Worm (Caenorhabditis elegans) whole organism, midembryonic: Measurements from ENCODE around the gene C15F1.5.
"Not testable (repeated sequence)": the region's sequence is repeated elsewhere in the genome, so short reads cannot be mapped to it uniquely, and the experiment has no call there.

Experiments
- T22C8.4 ChIP-seq: fragments of 200-800 bp; sonication (Bioruptor generic); IDR thresholded peaks from 2 replicates; pipeline ENCODE4 v1.3.6; 2022; ENCODE audit warnings: missing genetic modification characterization, missing compliant biosample characterization
- cog-1 ChIP-seq: sonication (generic microtip); optimal IDR thresholded peaks from 2 replicates; lab custom pipeline; 2016; ENCODE audit warnings: missing genetic modification characterization, missing compliant biosample characterization
- flt-1 ChIP-seq: fragments of 200-800 bp; sonication (Bioruptor generic); IDR thresholded peaks from 2 replicates; pipeline ENCODE4 v1.3.6; 2022; ENCODE audit warnings: missing genetic modification characterization, missing compliant biosample characterization
- klf-2 ChIP-seq: fragments of 200-800 bp; sonication (Bioruptor generic); conservative IDR thresholded peaks from 2 replicates; pipeline ENCODE4 v1.3.6; 2022; ENCODE audit warnings: missing genetic modification reagents, missing genetic modification characterization, missing compliant biosample characterization
- med-1 ChIP-seq: sonication (generic microtip); optimal IDR thresholded peaks from 2 replicates; lab custom pipeline; 2017; ENCODE audit warnings: missing genetic modification characterization, mild to moderate bottlenecking, missing compliant biosample characterization, antibody characterized with exemption, missing genetic modification reagents; ENCODE audit not compliant: insufficient read depth
- ref-1 ChIP-seq: fragments of 200-800 bp; sonication (Bioruptor generic); conservative IDR thresholded peaks from 2 replicates; pipeline ENCODE4 v1.3.6; 2022; ENCODE audit warnings: missing genetic modification reagents, missing genetic modification characterization, missing compliant biosample characterization
- tab-1 ChIP-seq: fragments of 200-800 bp; sonication (Bioruptor generic); IDR thresholded peaks from 2 replicates; pipeline ENCODE4 v1.3.6; 2022; ENCODE audit warnings: missing genetic modification characterization, missing compliant biosample characterization
- ztf-23 ChIP-seq: fragments of 200-800 bp; sonication (Bioruptor generic); IDR thresholded peaks from 2 replicates; pipeline ENCODE4 v1.3.6; 2022; ENCODE audit warnings: missing genetic modification reagents, missing genetic modification characterization, missing compliant biosample characterization
- ztf-29 ChIP-seq: fragments of 200-800 bp; sonication (Bioruptor generic); IDR thresholded peaks from 2 replicates; pipeline ENCODE4 v1.3.6; 2022; ENCODE audit warnings: missing genetic modification reagents, missing genetic modification characterization, missing compliant biosample characterization

The C15F1.5 gene

ce11 chrII:6979646-6980045 is 9.2 kb upstream of the C15F1.5 start, which contains the start of gene C15F1.2:
TSS of gene C15F1.2 (plus strand) at chrII:6979953.
- TF ChIP-seq tab-1 (GFP tag; lab: Robert Waterston, UW) (no peak), med-1 (GFP tag; lab: Kevin White, UChicago) (no peak), ztf-23 (no peak), ref-1 (GFP tag; lab: Robert Waterston, UW) (no peak), cog-1 (no peak), T22C8.4 (GFP tag; lab: Robert Waterston, UW) (no peak), klf-2 (GFP tag; lab: Robert Waterston, UW) (no peak), ztf-29 (GFP tag; lab: Robert Waterston, UW) (no peak), flt-1 (GFP tag; lab: Robert Waterston, UW) (no peak)

- TF ChIP-seq ref-1 (GFP tag; lab: Robert Waterston, UW): no peak
- TF ChIP-seq ztf-23: no peak
- no peak for TF ChIP-seq ztf-29 (GFP tag; lab: Robert Waterston, UW)
- no peak for TF ChIP-seq T22C8.4 (GFP tag; lab: Robert Waterston, UW)
- no peak for TF ChIP-seq klf-2 (GFP tag; lab: Robert Waterston, UW)
- TF ChIP-seq flt-1 (GFP tag; lab: Robert Waterston, UW): no peak
- TF ChIP-seq tab-1 (GFP tag; lab: Robert Waterston, UW): no peak
- no peak for TF ChIP-seq med-1 (GFP tag; lab: Kevin White, UChicago)
- TF ChIP-seq cog-1: no peak
Measured at ce11 chrII:6978908-6979307, 8.5 kb upstream of the C15F1.5 start.

ce11 chrII:6977732-6978131 is 7.3 kb upstream of the C15F1.5 start, which contains the start of gene C15F1.8:
TSS of gene C15F1.8 (minus strand) at chrII:6977832.
- not testable (repeated sequence) for TF ChIP-seq ztf-29, ref-1, klf-2 (GFP tag; lab: Robert Waterston, UW)

- TF ChIP-seq tab-1 (GFP tag; lab: Robert Waterston, UW) (no peak), T22C8.4 (GFP tag; lab: Robert Waterston, UW) (no peak), flt-1 (GFP tag; lab: Robert Waterston, UW) (no peak), ztf-29 (GFP tag; lab: Robert Waterston, UW) (no peak)
Measured at ce11 chrII:6975725-6976124, 5.3 kb upstream of the C15F1.5 start.

ce11 chrII:6974011-6974410 is 3.6 kb upstream of the C15F1.5 start:
- TF ChIP-seq flt-1 (GFP tag; lab: Robert Waterston, UW): no peak
- no peak for TF ChIP-seq cog-1
- no peak for TF ChIP-seq tab-1 (GFP tag; lab: Robert Waterston, UW)
- no peak for TF ChIP-seq ref-1 (GFP tag; lab: Robert Waterston, UW)
- TF ChIP-seq ztf-23: no peak
- no peak for TF ChIP-seq T22C8.4 (GFP tag; lab: Robert Waterston, UW)
- no peak for TF ChIP-seq ztf-29 (GFP tag; lab: Robert Waterston, UW)
- TF ChIP-seq klf-2 (GFP tag; lab: Robert Waterston, UW): no peak
- no peak for TF ChIP-seq med-1 (GFP tag; lab: Kevin White, UChicago)

- TF ChIP-seq ref-1 (GFP tag; lab: Robert Waterston, UW) (no peak), cog-1 (no peak), ztf-23 (no peak), ztf-29 (GFP tag; lab: Robert Waterston, UW) (no peak)
Measured at ce11 chrII:6973501-6973900, 3.1 kb upstream of the C15F1.5 start, which contains the start of gene sod-1. TSS of gene sod-1 (minus strand) at chrII:6973887.

- TF ChIP-seq T22C8.4 (GFP tag; lab: Robert Waterston, UW): no peak
- TF ChIP-seq ref-1 (GFP tag; lab: Robert Waterston, UW): no peak
- no peak for TF ChIP-seq med-1 (GFP tag; lab: Kevin White, UChicago)
- no peak for TF ChIP-seq tab-1 (GFP tag; lab: Robert Waterston, UW)
- TF ChIP-seq flt-1 (GFP tag; lab: Robert Waterston, UW): no peak
- TF ChIP-seq klf-2 (GFP tag; lab: Robert Waterston, UW): no peak
- TF ChIP-seq ztf-23: no peak
- no peak for TF ChIP-seq cog-1
- TF ChIP-seq ztf-29 (GFP tag; lab: Robert Waterston, UW): no peak
Measured at ce11 chrII:6972185-6972737, 1.8 kb upstream of the C15F1.5 start, which contains the start of gene art-1. TSS of gene art-1 (minus strand) at chrII:6972235.

- TF ChIP-seq med-1 (GFP tag; lab: Kevin White, UChicago): no peak
- peak; percentile 68 for TF ChIP-seq flt-1 (GFP tag; lab: Robert Waterston, UW)
- TF ChIP-seq ref-1 (GFP tag; lab: Robert Waterston, UW): peak; percentile 4; the same call in 1 of the 2 replicates
- no peak for TF ChIP-seq ztf-23
- no peak for TF ChIP-seq cog-1
- no peak for TF ChIP-seq T22C8.4 (GFP tag; lab: Robert Waterston, UW)
- TF ChIP-seq klf-2 (GFP tag; lab: Robert Waterston, UW): no peak; the same call in 1 of the 2 replicates
Measured at ce11 chrII:6968191-6968675, 2.2 kb downstream of the C15F1.5 start.

- no peak for TF ChIP-seq med-1 (GFP tag; lab: Kevin White, UChicago)
- no peak for TF ChIP-seq tab-1 (GFP tag; lab: Robert Waterston, UW)
- TF ChIP-seq ztf-29 (GFP tag; lab: Robert Waterston, UW): no peak
Measured at ce11 chrII:6967618-6968017, 2.8 kb downstream of the C15F1.5 start, which contains the start of gene eif-2Bgamma. TSS of gene eif-2Bgamma (minus strand) at chrII:6967648.

ce11 chrII:6965573-6965972 is 4.8 kb downstream of the C15F1.5 start, which contains the start of gene tra-2:
TSS of gene tra-2 (minus strand) at chrII:6965673.
- TF ChIP-seq ref-1 (GFP tag; lab: Robert Waterston, UW): no peak
- TF ChIP-seq med-1 (GFP tag; lab: Kevin White, UChicago): no peak
- no peak for TF ChIP-seq klf-2 (GFP tag; lab: Robert Waterston, UW)
- TF ChIP-seq tab-1 (GFP tag; lab: Robert Waterston, UW): no peak
- TF ChIP-seq T22C8.4 (GFP tag; lab: Robert Waterston, UW): no peak
- TF ChIP-seq ztf-23: no peak
